Worm (Caenorhabditis elegans): ENCODE measurements around the gene madf-5.
A peak's percentile ranks its signal among the peaks of the same experiment; 100 is the strongest.

The madf-5 gene

ce11 chrII:14602735-14603134 lies 29.3 kb downstream of the madf-5 start:
- no peak for TF ChIP-seq rcor-1 (GFP tag; IDR thresholded peaks at IDR 0.05)
- TF ChIP-seq lin-26 (GFP tag; IDR thresholded peaks at IDR 0.05): no peak
- no peak for TF ChIP-seq B0261.1 (tag; optimal IDR thresholded peaks at IDR 0.05)
- no peak for TF ChIP-seq ceh-58 (GFP tag; IDR thresholded peaks at IDR 0.05)
- no peak for TF ChIP-seq F39B2.1 (GFP tag; IDR thresholded peaks at IDR 0.05)
- no peak for TF ChIP-seq repo-1 (tag; optimal IDR thresholded peaks at IDR 0.05)
- TF ChIP-seq ZK185.1 (tag; optimal IDR thresholded peaks at IDR 0.05; ENCODE audit: poor library complexity, severe bottlenecking): no peak
- TF ChIP-seq snpc-4 (GFP tag; optimal IDR thresholded peaks at IDR 0.05): no peak
- no peak for TF ChIP-seq snpc-4 (tag; optimal IDR thresholded peaks at IDR 0.05)
- no peak for TF ChIP-seq B0035.1 (tag; optimal IDR thresholded peaks at IDR 0.05)
- TF ChIP-seq hlh-12 (tag; optimal IDR thresholded peaks at IDR 0.05): no peak
- no peak for TF ChIP-seq cebp-1 (GFP tag; IDR thresholded peaks at IDR 0.05)
- TF ChIP-seq cebp-1 (tag; optimal IDR thresholded peaks at IDR 0.05): no peak
- TF ChIP-seq efl-1 (GFP tag; optimal IDR thresholded peaks at IDR 0.05): no peak
- TF ChIP-seq F33H1.4 (GFP tag; IDR thresholded peaks at IDR 0.05): no peak
- TF ChIP-seq F10E7.11 (tag; optimal IDR thresholded peaks at IDR 0.05): no peak

ce11 chrII:14604261-14604660 lies 30.8 kb downstream of the madf-5 start:
- no peak for TF ChIP-seq zim-3 (tag; optimal IDR thresholded peaks at IDR 0.05)
- peak; percentile 60 for TF ChIP-seq ama-1 (optimal IDR thresholded peaks at IDR 0.05)
- no peak for TF ChIP-seq ama-1 (GFP tag; optimal IDR thresholded peaks at IDR 0.05)

- no peak for TF ChIP-seq aptf-2 (GFP tag; conservative IDR thresholded peaks at IDR 0.05)
- no peak for TF ChIP-seq ama-1 (optimal IDR thresholded peaks at IDR 0.05)
- TF ChIP-seq ama-1 (GFP tag; optimal IDR thresholded peaks at IDR 0.05): no peak
These were observed 31.6 kb downstream of the madf-5 start for ce11 chrII:14605026-14605425.

- peak; percentile 32 for TF ChIP-seq ceh-27 (GFP tag; optimal IDR thresholded peaks at IDR 0.05)
- no peak for TF ChIP-seq bed-1 (GFP tag; IDR thresholded peaks at IDR 0.05)
- no peak for TF ChIP-seq mes-4 (tag; optimal IDR thresholded peaks at IDR 0.05)
- no peak for TF ChIP-seq pha-4 (tag; optimal IDR thresholded peaks at IDR 0.05)
- 0 out of 2 replicates have a peak, but pooled peaks have one; percentile 34 for TF ChIP-seq Y53G8AR.9 (GFP tag; conservative IDR thresholded peaks at IDR 0.05)
- TF ChIP-seq C17E4.6 (GFP tag; IDR thresholded peaks at IDR 0.05): no peak
These were observed 32.1 kb downstream of the madf-5 start, which contains the start of gene F19H8.2 for ce11 chrII:14605479-14605878. TSS of gene F19H8.2 (minus strand) at chrII:14605869.

ce11 chrII:14606172-14606571 lies 32.8 kb downstream of the madf-5 start, which contains the start of gene arl-3:
TSS of gene arl-3 (plus strand) at chrII:14606472.
- 0 out of 2 replicates have a peak, but pooled peaks have one; percentile 40 for TF ChIP-seq Y53G8AR.9 (GFP tag; conservative IDR thresholded peaks at IDR 0.05)
- no peak for TF ChIP-seq zim-3 (tag; optimal IDR thresholded peaks at IDR 0.05)
- TF ChIP-seq him-1 (tag; optimal IDR thresholded peaks at IDR 0.05): no peak

ce11 chrII:14608508-14608907 lies 35.1 kb downstream of the madf-5 start:
- TF ChIP-seq attf-5 (GFP tag; optimal IDR thresholded peaks at IDR 0.05) (no peak), mxl-1 (tag; optimal IDR thresholded peaks at IDR 0.05) (no peak), ama-1 (optimal IDR thresholded peaks at IDR 0.05) (peak; percentile 40), ama-1 (GFP tag; optimal IDR thresholded peaks at IDR 0.05) (no peak), egrh-3 (GFP tag; IDR thresholded peaks at IDR 0.05) (no peak), F49E8.2 (tag; optimal IDR thresholded peaks at IDR 0.05; ENCODE audit: insufficient read depth) (no peak), ztf-3 (GFP tag; optimal IDR thresholded peaks at IDR 0.05) (no peak)
